Fruit fly (Drosophila melanogaster): ENCODE results near the gene sim.

The sim gene

dm6 chr3R:13057121-13057805, at the start of gene sim:
sim (plus strand) TSS chr3R:13057755.
- TF ChIP-seq psq (optimal IDR thresholded peaks at IDR 0.05) = no peak
- no peak for TF ChIP-seq insv (optimal IDR thresholded peaks at IDR 0.05)
- TF ChIP-seq ttk (optimal IDR thresholded peaks at IDR 0.05) = no peak
- TF ChIP-seq h (optimal IDR thresholded peaks at IDR 0.05) = no peak
- no peak for TF ChIP-seq Myc (optimal IDR thresholded peaks at IDR 0.05)
- TF ChIP-seq Sin3A (optimal IDR thresholded peaks at IDR 0.05) = no peak

dm6 chr3R:13009595-13009994, 48.0 kb upstream of the sim start, which contains the start of gene CG11656:
CG11656 (plus strand) TSS chr3R:13009895.
- no peak for TF ChIP-seq Myc (optimal IDR thresholded peaks at IDR 0.05)
- TF ChIP-seq insv (optimal IDR thresholded peaks at IDR 0.05) = no peak
- no peak for TF ChIP-seq h (optimal IDR thresholded peaks at IDR 0.05)
- no peak for TF ChIP-seq ttk (optimal IDR thresholded peaks at IDR 0.05)
- TF ChIP-seq psq (optimal IDR thresholded peaks at IDR 0.05) = no peak
- no peak for TF ChIP-seq Sin3A (optimal IDR thresholded peaks at IDR 0.05)

dm6 chr3R:13010905-13011620, 46.5 kb upstream of the sim start, which contains the start of gene CG8031:
CG8031 (minus strand) TSS chr3R:13011310.
- no peak for TF ChIP-seq h (optimal IDR thresholded peaks at IDR 0.05)
- TF ChIP-seq insv (optimal IDR thresholded peaks at IDR 0.05) = no peak
- TF ChIP-seq Myc (optimal IDR thresholded peaks at IDR 0.05) = no peak
- no peak for TF ChIP-seq psq (optimal IDR thresholded peaks at IDR 0.05)
- no peak for TF ChIP-seq ttk (optimal IDR thresholded peaks at IDR 0.05)
- no peak for TF ChIP-seq Sin3A (optimal IDR thresholded peaks at IDR 0.05)

- no peak for TF ChIP-seq h (optimal IDR thresholded peaks at IDR 0.05)
- no peak for TF ChIP-seq ttk (optimal IDR thresholded peaks at IDR 0.05)
- TF ChIP-seq insv (optimal IDR thresholded peaks at IDR 0.05) = no peak
- no peak for TF ChIP-seq Sin3A (optimal IDR thresholded peaks at IDR 0.05)
- no peak for TF ChIP-seq Myc (optimal IDR thresholded peaks at IDR 0.05)
- no peak for TF ChIP-seq psq (optimal IDR thresholded peaks at IDR 0.05)
These were observed 46.0 kb upstream of the sim start, which contains the start of gene CtBP for dm6 chr3R:13011621-13011963. CtBP (plus strand) TSS chr3R:13011649.

dm6 chr3R:13012351-13012750, 45.2 kb upstream of the sim start:
- no peak for TF ChIP-seq insv (optimal IDR thresholded peaks at IDR 0.05)
- no peak for TF ChIP-seq h (optimal IDR thresholded peaks at IDR 0.05)
- TF ChIP-seq Myc (optimal IDR thresholded peaks at IDR 0.05) = no peak
- no peak for TF ChIP-seq Sin3A (optimal IDR thresholded peaks at IDR 0.05)

- no peak for TF ChIP-seq Sin3A (optimal IDR thresholded peaks at IDR 0.05)
- no peak for TF ChIP-seq insv (optimal IDR thresholded peaks at IDR 0.05)
- no peak for TF ChIP-seq psq (optimal IDR thresholded peaks at IDR 0.05)
- TF ChIP-seq ttk (optimal IDR thresholded peaks at IDR 0.05) = no peak
- TF ChIP-seq h (optimal IDR thresholded peaks at IDR 0.05) = no peak
- TF ChIP-seq Myc (optimal IDR thresholded peaks at IDR 0.05) = no peak
These were observed 44.6 kb upstream of the sim start for dm6 chr3R:13012990-13013389.

- TF ChIP-seq ttk (optimal IDR thresholded peaks at IDR 0.05) (no peak), insv (optimal IDR thresholded peaks at IDR 0.05) (no peak), Sin3A (optimal IDR thresholded peaks at IDR 0.05) (no peak), Myc (optimal IDR thresholded peaks at IDR 0.05) (no peak), psq (optimal IDR thresholded peaks at IDR 0.05) (no peak), h (optimal IDR thresholded peaks at IDR 0.05) (no peak)
These were observed 43.2 kb upstream of the sim start for dm6 chr3R:13014168-13014881.

dm6 chr3R:13015402-13015801, 42.2 kb upstream of the sim start:
- TF ChIP-seq ttk (optimal IDR thresholded peaks at IDR 0.05) (no peak), Myc (optimal IDR thresholded peaks at IDR 0.05) (no peak), insv (optimal IDR thresholded peaks at IDR 0.05) (no peak), psq (optimal IDR thresholded peaks at IDR 0.05) (no peak), Sin3A (optimal IDR thresholded peaks at IDR 0.05) (no peak), h (optimal IDR thresholded peaks at IDR 0.05) (no peak)

- TF ChIP-seq insv (optimal IDR thresholded peaks at IDR 0.05) (no peak), Sin3A (optimal IDR thresholded peaks at IDR 0.05) (no peak), h (optimal IDR thresholded peaks at IDR 0.05) (no peak), ttk (optimal IDR thresholded peaks at IDR 0.05) (no peak), psq (optimal IDR thresholded peaks at IDR 0.05) (no peak)
These were observed 41.5 kb upstream of the sim start for dm6 chr3R:13015811-13016766.

dm6 chr3R:13017623-13018036, 39.9 kb upstream of the sim start:
- TF ChIP-seq Sin3A (optimal IDR thresholded peaks at IDR 0.05) (no peak), psq (optimal IDR thresholded peaks at IDR 0.05) (no peak), insv (optimal IDR thresholded peaks at IDR 0.05) (no peak), Myc (optimal IDR thresholded peaks at IDR 0.05) (no peak), h (optimal IDR thresholded peaks at IDR 0.05) (no peak), ttk (optimal IDR thresholded peaks at IDR 0.05) (no peak)

- TF ChIP-seq psq (optimal IDR thresholded peaks at IDR 0.05) = no peak
These were observed 39.2 kb upstream of the sim start for dm6 chr3R:13018284-13018900.
